Worm (Caenorhabditis elegans) whole organism, L1 larva: ENCODE measurements around the gene nspg-12.

Source experiments
- ceh-82 ChIP-seq, 3 experiments: fragments of 150-350 bp in 1 of 3; sonication (generic microtip) in 2 of 3; optimal IDR thresholded peaks; 2 replicates each; lab custom pipeline; 2014 to 2017; ENCODE audit warnings: missing biosample characterization in 3 of 3, missing genetic modification characterization in 3 of 3
- lir-3 ChIP-seq: sonication (generic microtip); optimal IDR thresholded peaks from 2 replicates; lab custom pipeline; 2016; ENCODE audit warnings: mild to moderate bottlenecking, missing genetic modification characterization, moderate library complexity, missing compliant biosample characterization; ENCODE audit not compliant: poor library complexity
- unc-62 ChIP-seq: fragments of 150-350 bp; optimal IDR thresholded peaks from 2 replicates; lab custom pipeline; 2014; ENCODE audit warnings: missing biosample characterization, missing genetic modification reagents, missing genetic modification characterization
- zag-1 ChIP-seq: fragments of 150-350 bp; optimal IDR thresholded peaks from 2 replicates; lab custom pipeline; 2014; ENCODE audit warnings: missing biosample characterization, missing genetic modification characterization

DNA sequence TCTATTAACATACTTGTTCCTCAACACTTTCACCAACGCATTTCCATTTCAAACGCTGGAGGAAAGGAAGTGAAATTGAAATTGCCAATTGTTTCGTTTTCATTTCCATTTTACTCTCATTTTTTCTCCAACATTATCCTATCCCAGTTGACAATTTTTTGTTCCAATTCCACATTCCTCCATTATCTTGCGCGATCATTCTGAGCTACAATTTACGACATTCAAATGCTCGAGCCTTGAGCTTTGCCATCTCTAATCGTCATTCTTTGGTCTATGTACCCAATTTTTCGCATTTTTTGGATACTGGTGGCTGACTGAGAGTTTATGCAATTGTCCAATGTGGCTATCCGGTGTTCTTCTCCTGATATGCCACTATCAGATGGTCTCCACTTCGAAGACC is 7.5 kb upstream of the nspg-12 start, which contains the start of gene Y34B4A.10:
- TF ChIP-seq lir-3 (tag; lab: Kevin White, UChicago) (no peak), unc-62 (GFP tag; lab: Kevin White, UChicago) (no peak), ceh-82 (tag; optimal IDR thresholded peaks at IDR 0.05; lab: Kevin White, UChicago) (no peak), zag-1 (tag; lab: Kevin White, UChicago) (no peak)
